Worm (Caenorhabditis elegans): ENCODE results near the gene nspg-6.

- TF ChIP-seq aly-2 (tag; optimal IDR thresholded peaks at IDR 0.05) = no peak
- TF ChIP-seq alr-1 (tag; optimal IDR thresholded peaks at IDR 0.05; ENCODE audit: borderline replicate concordance) = no peak
- TF ChIP-seq C16A3.4 (tag; optimal IDR thresholded peaks at IDR 0.05) = no peak
Measured at ce11 chrIII:7314927-7315547, at the start of gene nspg-6.
